Worm (Caenorhabditis elegans) whole organism, L1 larva: ENCODE data around the gene samt-1.
A peak's percentile ranks its signal among the peaks of the same experiment; 100 is the strongest.

Experiments used
- C16A3.4 ChIP-seq: fragments of 150-350 bp; optimal IDR thresholded peaks from 2 replicates; lab custom pipeline; 2014; ENCODE audit warnings: missing biosample characterization, missing genetic modification characterization
- ceh-90 ChIP-seq: sonication (generic microtip); optimal IDR thresholded peaks from 2 replicates; lab custom pipeline; 2016; ENCODE audit warnings: missing genetic modification characterization, missing compliant biosample characterization
- ces-1 ChIP-seq: fragments of 150-350 bp; optimal IDR thresholded peaks from 2 replicates; lab custom pipeline; 2014; ENCODE audit warnings: missing biosample characterization, missing genetic modification reagents, missing genetic modification characterization
- efl-1 ChIP-seq, 4 experiments: fragments of 150-350 bp; optimal IDR thresholded peaks in 3 of 4; peaks in 1 of 4; 1 replicate in 1 of 4; 2 replicates in 3 of 4; lab custom pipeline; 2014; ENCODE audit warnings: missing biosample characterization in 2 of 4, missing genetic modification characterization in 2 of 4, missing genetic modification reagents in 2 of 4
- efl-3 ChIP-seq: fragments of 200-800 bp; sonication (Bioruptor generic); optimal IDR thresholded peaks from 2 replicates; lab custom pipeline; 2018; ENCODE audit warnings: mild to moderate bottlenecking, missing genetic modification characterization, missing compliant biosample characterization
- egl-13 ChIP-seq: sonication (generic microtip); optimal IDR thresholded peaks from 2 replicates; lab custom pipeline; 2016; ENCODE audit warnings: missing genotype, missing genetic modification reagents, missing genetic modification characterization, missing compliant biosample characterization
- hlh-17 ChIP-seq: fragments of 200-800 bp; sonication (Bioruptor generic); optimal IDR thresholded peaks from 2 replicates; lab custom pipeline; 2018; ENCODE audit warnings: missing genetic modification characterization, mild to moderate bottlenecking, missing compliant biosample characterization, moderate library complexity, borderline replicate concordance
- lin-14 ChIP-seq: fragments of 200-800 bp; sonication (Bioruptor generic); optimal IDR thresholded peaks from 2 replicates; lab custom pipeline; 2018; ENCODE audit warnings: mild to moderate bottlenecking, missing genetic modification characterization, moderate library complexity, missing compliant biosample characterization
- lin-39 ChIP-seq: fragments of 150-350 bp; optimal IDR thresholded peaks from 2 replicates; lab custom pipeline; 2014; ENCODE audit warnings: missing biosample characterization, missing genetic modification reagents, missing genetic modification characterization
- nhr-85 ChIP-seq: sonication (generic microtip); peaks from one replicate; lab custom pipeline; 2016; ENCODE audit warnings: missing genetic modification characterization, inconsistent platforms, missing compliant biosample characterization
- pax-3 ChIP-seq: fragments of 200-800 bp; sonication (Bioruptor generic); optimal IDR thresholded peaks from 2 replicates; lab custom pipeline; 2018; ENCODE audit warnings: mild to moderate bottlenecking, missing genetic modification characterization, moderate library complexity, missing compliant biosample characterization
- skn-1 ChIP-seq: fragments of 150-350 bp; optimal IDR thresholded peaks from 2 replicates; lab custom pipeline; 2014; ENCODE audit warnings: missing biosample characterization, missing genetic modification characterization
- snpc-4 ChIP-seq: fragments of 150-350 bp; optimal IDR thresholded peaks from 2 replicates; lab custom pipeline; 2014; ENCODE audit warnings: missing biosample characterization, missing genetic modification characterization
- sptf-1 ChIP-seq: fragments of 150-350 bp; optimal IDR thresholded peaks from 2 replicates; lab custom pipeline; 2014; ENCODE audit warnings: missing biosample characterization, missing genetic modification characterization
- swsn-7 ChIP-seq: sonication (generic microtip); optimal IDR thresholded peaks from 2 replicates; lab custom pipeline; 2016; ENCODE audit warnings: missing genetic modification characterization, missing compliant biosample characterization
- tbx-2 ChIP-seq: sonication (generic microtip); optimal IDR thresholded peaks from 2 replicates; lab custom pipeline; 2016; ENCODE audit warnings: missing genetic modification characterization, missing compliant biosample characterization
- ztf-11 ChIP-seq, 2 experiments: sonication (generic microtip); optimal IDR thresholded peaks; 2 replicates each; lab custom pipeline; 2016 to 2017; ENCODE audit warnings: missing genetic modification characterization in 2 of 2, missing biosample characterization in 1 of 2, missing compliant biosample characterization in 1 of 2

Gene samt-1

ce11 chrIV:2978384-2978783, 47.2 kb downstream of the samt-1 start, which contains the start of gene lad-2:
Gene lad-2 (minus strand): TSS chrIV:2978484.
- TF ChIP-seq sptf-1 (tag; lab: Kevin White, UChicago) (no peak), lin-39 (no peak), hlh-17 (GFP tag; lab: Kevin White, UChicago) (no peak), egl-13 (tag; lab: Kevin White, UChicago) (no peak), pax-3 (tag; lab: Kevin White, UChicago) (no peak), efl-3 (GFP tag; lab: Kevin White, UChicago) (no peak), tbx-2 (tag; lab: Kevin White, UChicago) (no peak), swsn-7 (tag; lab: Kevin White, UChicago) (no peak), snpc-4 (no peak), ceh-90 (tag; lab: Kevin White, UChicago) (no peak), skn-1 (no peak), nhr-85 (tag; lab: Kevin White, UChicago) (no peak), ztf-11 (tag; optimal IDR thresholded peaks at IDR 0.05; lab: Kevin White, UChicago) (no peak), C16A3.4 (tag; lab: Kevin White, UChicago) (no peak)

ce11 chrIV:2982443-2982842, 51.2 kb downstream of the samt-1 start:
- no peak for TF ChIP-seq efl-1 (optimal IDR thresholded peaks at IDR 0.05; lab: Kevin White, UChicago)
- TF ChIP-seq efl-1 (GFP tag; optimal IDR thresholded peaks at IDR 0.05 in 1 of 2; lab: Kevin White, UChicago), result no peak
- peak; percentile 24 for TF ChIP-seq ces-1 (GFP tag; lab: Kevin White, UChicago)
- peak; percentile 61 for TF ChIP-seq lin-14 (GFP tag; lab: Kevin White, UChicago)
- TF ChIP-seq tbx-2 (tag; lab: Kevin White, UChicago), result no peak
